Worm (Caenorhabditis elegans): Measurements from ENCODE around the gene F45G2.8.

- TF ChIP-seq eyg-1 (tag; optimal IDR thresholded peaks at IDR 0.05) (no peak), pha-2 (tag; optimal IDR thresholded peaks at IDR 0.05) (no peak), fkh-10 (GFP tag; optimal IDR thresholded peaks at IDR 0.05) (no peak), dmd-4 (tag; optimal IDR thresholded peaks at IDR 0.05; ENCODE audit: borderline replicate concordance) (no peak), tbx-2 (tag; optimal IDR thresholded peaks at IDR 0.05) (no peak), C38D4.7 (GFP tag; optimal IDR thresholded peaks at IDR 0.05) (no peak), pha-4 (tag; optimal IDR thresholded peaks at IDR 0.05) (no peak), T23F11.4 (GFP tag; optimal IDR thresholded peaks at IDR 0.05) (no peak), ceh-6 (GFP tag; optimal IDR thresholded peaks at IDR 0.05) (no peak), ama-1 (optimal IDR thresholded peaks at IDR 0.05) (no peak)
Measured at ce11 chrIII:13409498-13409897, 26.0 kb downstream of the F45G2.8 start, which contains the start of gene myo-6.

Measured in whole organism, late embryonic.